Worm (Caenorhabditis elegans) whole organism, mixed stage, embryonic: ENCODE data around the gene Y46G5A.20.

Experiments used
- blmp-1 ChIP-seq: fragments of 150-350 bp; optimal IDR thresholded peaks from 2 replicates; lab custom pipeline; 2014; ENCODE audit warnings: missing biosample characterization, missing genetic modification characterization
- ces-1 ChIP-seq: fragments of 150-350 bp; optimal IDR thresholded peaks from 2 replicates; lab custom pipeline; 2014; ENCODE audit warnings: missing biosample characterization, missing genetic modification reagents, missing genetic modification characterization
- cnd-1 ChIP-seq: fragments of 200-800 bp; sonication (Bioruptor generic); optimal IDR thresholded peaks from 2 replicates; lab custom pipeline; 2018; ENCODE audit warnings: mild to moderate bottlenecking, missing genetic modification characterization, missing compliant biosample characterization
- elt-1 ChIP-seq: sonication (generic microtip); optimal IDR thresholded peaks from 2 replicates; lab custom pipeline; 2017; ENCODE audit warnings: missing genetic modification characterization, mild to moderate bottlenecking, missing compliant biosample characterization, antibody characterized with exemption, moderate library complexity, borderline replicate concordance; ENCODE audit not compliant: insufficient read depth
- elt-3 ChIP-seq: fragments of 150-350 bp; optimal IDR thresholded peaks from 2 replicates; lab custom pipeline; 2014; ENCODE audit warnings: missing biosample characterization, missing genetic modification characterization
- flh-1 ChIP-seq: fragments of 200-800 bp; sonication (Bioruptor generic); optimal IDR thresholded peaks from 2 replicates; lab custom pipeline; 2018; ENCODE audit warnings: mild to moderate bottlenecking, missing genetic modification characterization, moderate library complexity, missing compliant biosample characterization
- lsy-2 ChIP-seq: fragments of 150-350 bp; optimal IDR thresholded peaks from 2 replicates; lab custom pipeline; 2014; ENCODE audit warnings: missing biosample characterization, missing genetic modification characterization
- mep-1 ChIP-seq: fragments of 150-350 bp; optimal IDR thresholded peaks from 2 replicates; lab custom pipeline; 2017; ENCODE audit warnings: missing biosample characterization, missing genetic modification reagents, missing genetic modification characterization, inconsistent platforms
- mls-2 ChIP-seq: sonication (generic microtip); optimal IDR thresholded peaks from 2 replicates; lab custom pipeline; 2016; ENCODE audit warnings: mild to moderate bottlenecking, missing genetic modification characterization, moderate library complexity, missing compliant biosample characterization
- nhr-12 ChIP-seq: fragments of 150-350 bp; optimal IDR thresholded peaks from 2 replicates; lab custom pipeline; 2014; ENCODE audit warnings: missing biosample characterization, missing genetic modification characterization
- nhr-76 ChIP-seq: sonication (generic microtip); optimal IDR thresholded peaks from 2 replicates; lab custom pipeline; 2017; ENCODE audit warnings: missing biosample characterization, missing genetic modification characterization
- pha-4 ChIP-seq: fragments of 150-350 bp; optimal IDR thresholded peaks from 2 replicates; lab custom pipeline; 2018; ENCODE audit warnings: missing biosample characterization, missing genetic modification reagents, missing genetic modification characterization
- sem-2 ChIP-seq: fragments of 200-800 bp; sonication (Bioruptor generic); optimal IDR thresholded peaks from 2 replicates; lab custom pipeline; 2018; ENCODE audit warnings: mild to moderate bottlenecking, missing genetic modification characterization, missing compliant biosample characterization
- snpc-4 ChIP-seq: fragments of 150-350 bp; optimal IDR thresholded peaks from 2 replicates; lab custom pipeline; 2014; ENCODE audit warnings: missing biosample characterization, missing genetic modification characterization

- TF ChIP-seq flh-1, result no peak
- TF ChIP-seq mep-1 (tag; lab: Kevin White, UChicago), result no peak
- TF ChIP-seq sem-2 (GFP tag; lab: Kevin White, UChicago), result no peak
- no peak for TF ChIP-seq elt-3 (tag; lab: Kevin White, UChicago)
- no peak for TF ChIP-seq lsy-2 (tag; lab: Kevin White, UChicago)
- TF ChIP-seq ces-1 (GFP tag; lab: Kevin White, UChicago), result no peak
- no peak for TF ChIP-seq pha-4 (tag; lab: Kevin White, UChicago)
- no peak for TF ChIP-seq nhr-76 (tag; lab: Kevin White, UChicago)
- TF ChIP-seq elt-1 (tag; lab: Kevin White, UChicago), result no peak
- no peak for TF ChIP-seq cnd-1 (tag; lab: Kevin White, UChicago)
- TF ChIP-seq mls-2 (tag; lab: Kevin White, UChicago), result no peak
- TF ChIP-seq blmp-1 (tag; lab: Kevin White, UChicago), result no peak
- TF ChIP-seq nhr-12 (tag; lab: Kevin White, UChicago), result no peak
- no peak for TF ChIP-seq snpc-4 (tag; lab: Kevin White, UChicago)
These were observed 34.4 kb upstream of the Y46G5A.20 start, which contains the start of gene Y46G5A.34 for ce11 chrII:12776379-12776778.
